Fruit fly (Drosophila melanogaster): ENCODE results near the gene pst.

The pst gene

dm6 chr3L:7334990-7335389 is 25.1 kb downstream of the pst start, which contains the start of the genes wrm1 and wrm2 (continued):
- TF ChIP-seq CkIIα-i1 (GFP tag; IDR thresholded peaks at IDR 0.05) = no peak
- no peak for TF ChIP-seq PHDP (tag; optimal IDR thresholded peaks at IDR 0.05)
- TF ChIP-seq CG12071 (GFP tag; optimal IDR thresholded peaks at IDR 0.05) = no peak
- no peak for TF ChIP-seq Mrtf (GFP tag; IDR thresholded peaks at IDR 0.05)
- TF ChIP-seq CG6654 (GFP tag; optimal IDR thresholded peaks at IDR 0.05) = no peak
- TF ChIP-seq CG18476 (GFP tag; optimal IDR thresholded peaks at IDR 0.05) = no peak
- no peak for TF ChIP-seq run (tag; optimal IDR thresholded peaks at IDR 0.05)
- no peak for TF ChIP-seq CG3847 (GFP tag; IDR thresholded peaks at IDR 0.05)
- TF ChIP-seq CG4282 (GFP tag; optimal IDR thresholded peaks at IDR 0.05) = no peak
- TF ChIP-seq al (GFP tag; IDR thresholded peaks at IDR 0.05) = no peak
- no peak for TF ChIP-seq dpn (GFP tag; optimal IDR thresholded peaks at IDR 0.05)
- no peak for TF ChIP-seq eyg (GFP tag; optimal IDR thresholded peaks at IDR 0.05)
- no peak for TF ChIP-seq Hr3 (GFP tag; optimal IDR thresholded peaks at IDR 0.05)
- no peak for TF ChIP-seq wdn (GFP tag; IDR thresholded peaks at IDR 0.05)
- TF ChIP-seq CG13775 (GFP tag; optimal IDR thresholded peaks at IDR 0.05) = no peak
- no peak for TF ChIP-seq Rfx (GFP tag; IDR thresholded peaks at IDR 0.05)
- TF ChIP-seq Myb (GFP tag; optimal IDR thresholded peaks at IDR 0.05) = peak; percentile 28
- no peak for TF ChIP-seq fd64A (GFP tag; optimal IDR thresholded peaks at IDR 0.05)
- no peak for TF ChIP-seq CG6683 (GFP tag; optimal IDR thresholded peaks at IDR 0.05)

- TF ChIP-seq Dip2 (GFP tag; IDR thresholded peaks at IDR 0.05) (no peak), CG31224 (GFP tag; IDR thresholded peaks at IDR 0.05) (peak; percentile 78), CG8478 (optimal IDR thresholded peaks at IDR 0.05) (no peak), CG14710 (tag; optimal IDR thresholded peaks at IDR 0.05) (peak; percentile 95), trh (GFP tag; optimal IDR thresholded peaks at IDR 0.05) (peak; percentile 32), gro (GFP tag; optimal IDR thresholded peaks at IDR 0.05) (no peak), HHEX (GFP tag; optimal IDR thresholded peaks at IDR 0.05) (peak; percentile 88), ro (GFP tag; IDR thresholded peaks at IDR 0.05) (peak; percentile 63), cato (GFP tag; optimal IDR thresholded peaks at IDR 0.05; ENCODE audit: borderline replicate concordance) (peak; percentile 59), hb (GFP tag; IDR thresholded peaks at IDR 0.05; ENCODE audit: partially characterized antibody) (no peak), CG34422 (GFP tag; IDR thresholded peaks at IDR 0.05) (peak; percentile 86), nom (GFP tag; optimal IDR thresholded peaks at IDR 0.05) (peak; percentile 78), sisA (GFP tag; IDR thresholded peaks at IDR 0.05) (peak; percentile 74), esg (GFP tag; conservative IDR thresholded peaks at IDR 0.05) (peak; percentile 86), CG8765 (GFP tag; IDR thresholded peaks at IDR 0.05) (0 out of 2 replicates have a peak, but pooled peaks have one; percentile 54), exex (tag; optimal IDR thresholded peaks at IDR 0.05) (peak; percentile 93), Hmx (GFP tag; optimal IDR thresholded peaks at IDR 0.05) (no peak), ems (GFP tag; optimal IDR thresholded peaks at IDR 0.05) (peak; percentile 33), danr (GFP tag; IDR thresholded peaks at IDR 0.05) (peak; percentile 70; the same call in 1 of the 2 replicates), HLH3B (GFP tag; IDR thresholded peaks at IDR 0.05) (peak; percentile 74), pros (GFP tag; optimal IDR thresholded peaks at IDR 0.05) (peak; percentile 33), Spps (tag; optimal IDR thresholded peaks at IDR 0.05) (peak; percentile 72), CG6791 (GFP tag; IDR thresholded peaks at IDR 0.05; ENCODE audit: partially characterized antibody) (0 out of 3 replicates have a peak, but pooled peaks have one; percentile 55), nmo (GFP tag; optimal IDR thresholded peaks at IDR 0.05) (peak; percentile 80), CG3995 (GFP tag; optimal IDR thresholded peaks at IDR 0.05) (no peak), CG4424 (GFP tag; optimal IDR thresholded peaks at IDR 0.05) (peak; percentile 80), sr (GFP tag; IDR thresholded peaks at IDR 0.05) (no peak), Fer2 (tag; optimal IDR thresholded peaks at IDR 0.05) (peak; percentile 76), Myb (GFP tag; optimal IDR thresholded peaks at IDR 0.05) (peak; percentile 1), bcd (GFP tag; optimal IDR thresholded peaks at IDR 0.05) (peak; percentile 77), Gsc (GFP tag; IDR thresholded peaks at IDR 0.05) (0 out of 2 replicates have a peak, but pooled peaks have one; percentile 31), CG18262 (tag; optimal IDR thresholded peaks at IDR 0.05) (peak; percentile 92), GATAe (GFP tag; conservative IDR thresholded peaks at IDR 0.05) (no peak)
Observed at dm6 chr3L:7328567-7329253, 31.4 kb downstream of the pst start, which contains the start of the genes mrva, CG42307 and mus312. TSS of gene mrva (minus strand) at chr3L:7328842. TSS of gene CG42307 (plus strand) at chr3L:7329132. TSS of gene mus312 (plus strand) at chr3L:7329132.

All from whole organism, embryonic.